Worm (Caenorhabditis elegans) whole organism, L3 larva: ENCODE measurements around the gene mrp-3.
A peak's percentile ranks its signal among the peaks of the same experiment; 100 is the strongest.

Experiments used
- R02D3.7 ChIP-seq: fragments of 150-350 bp; optimal IDR thresholded peaks from 2 replicates; lab custom pipeline; 2014; ENCODE audit warnings: missing biosample characterization, missing genetic modification characterization
- ZK546.5 ChIP-seq: sonication (generic microtip); optimal IDR thresholded peaks from 2 replicates; lab custom pipeline; 2017; ENCODE audit warnings: missing biosample characterization, missing genetic modification characterization
- ama-1 ChIP-seq: fragments of 150-350 bp; optimal IDR thresholded peaks from 2 replicates; lab custom pipeline; 2018
- ceh-28 ChIP-seq: fragments of 150-350 bp; optimal IDR thresholded peaks from 2 replicates; lab custom pipeline; 2014; ENCODE audit warnings: missing biosample characterization, missing genetic modification reagents, missing genetic modification characterization
- ceh-82 ChIP-seq: fragments of 150-350 bp; optimal IDR thresholded peaks from 2 replicates; lab custom pipeline; 2014; ENCODE audit warnings: missing biosample characterization, missing genetic modification characterization
- daf-12 ChIP-seq: fragments of 150-350 bp; optimal IDR thresholded peaks from 2 replicates; lab custom pipeline; 2014; ENCODE audit warnings: missing biosample characterization, missing genetic modification reagents, missing genetic modification characterization
- egl-27 ChIP-seq: sonication (generic microtip); optimal IDR thresholded peaks from 4 replicates; lab custom pipeline; 2017; ENCODE audit warnings: missing biosample characterization, missing genetic modification reagents, missing genetic modification characterization
- elt-1 ChIP-seq: fragments of 150-350 bp; optimal IDR thresholded peaks from 2 replicates; lab custom pipeline; 2014; ENCODE audit warnings: missing biosample characterization, missing genetic modification characterization
- elt-2 ChIP-seq: sonication (generic microtip); optimal IDR thresholded peaks from 2 replicates; lab custom pipeline; 2016; ENCODE audit warnings: missing genetic modification reagents, mild to moderate bottlenecking, missing genetic modification characterization, missing compliant biosample characterization
- eor-1 ChIP-seq, 2 experiments: fragments of 150-350 bp; optimal IDR thresholded peaks; 2 replicates each; lab custom pipeline; 2014 to 2018; ENCODE audit warnings: missing biosample characterization in 2 of 2, missing genetic modification characterization in 2 of 2
- fkh-2 ChIP-seq: fragments of 150-350 bp; optimal IDR thresholded peaks from 2 replicates; lab custom pipeline; 2014; ENCODE audit warnings: missing biosample characterization, missing genetic modification reagents, missing genetic modification characterization
- fos-1 ChIP-seq: fragments of 150-350 bp; optimal IDR thresholded peaks from 2 replicates; lab custom pipeline; 2014; ENCODE audit warnings: missing biosample characterization, missing genetic modification characterization
- jun-1 ChIP-seq: fragments of 150-350 bp; optimal IDR thresholded peaks from 2 replicates; lab custom pipeline; 2014; ENCODE audit warnings: missing biosample characterization, missing genetic modification reagents, missing genetic modification characterization
- lin-15B ChIP-seq: fragments of 150-350 bp; optimal IDR thresholded peaks from 2 replicates; lab custom pipeline; 2014; ENCODE audit warnings: missing biosample characterization, missing genetic modification characterization
- lin-39 ChIP-seq: fragments of 150-350 bp; optimal IDR thresholded peaks from 2 replicates; lab custom pipeline; 2018; ENCODE audit warnings: missing biosample characterization, missing genetic modification reagents, missing genetic modification characterization
- mml-1 ChIP-seq: fragments of 150-350 bp; sonication (generic microtip); optimal IDR thresholded peaks from 3 replicates; lab custom pipeline; 2014; ENCODE audit warnings: missing biosample characterization, missing genetic modification characterization
- nfya-1 ChIP-seq: sonication (generic microtip); optimal IDR thresholded peaks from 2 replicates; lab custom pipeline; 2017; ENCODE audit warnings: missing genetic modification characterization, mild to moderate bottlenecking, missing compliant biosample characterization, antibody characterized with exemption, moderate library complexity; ENCODE audit not compliant: insufficient read depth
- nhr-11 ChIP-seq: fragments of 150-350 bp; optimal IDR thresholded peaks from 2 replicates; lab custom pipeline; 2014; ENCODE audit warnings: missing biosample characterization, missing genetic modification characterization
- nhr-12 ChIP-seq: fragments of 150-350 bp; optimal IDR thresholded peaks from 2 replicates; lab custom pipeline; 2014; ENCODE audit warnings: missing biosample characterization, missing genetic modification characterization
- nhr-23 ChIP-seq: fragments of 150-350 bp; optimal IDR thresholded peaks from 2 replicates; lab custom pipeline; 2014; ENCODE audit warnings: missing biosample characterization, missing genetic modification reagents, missing genetic modification characterization
- nhr-25 ChIP-seq: sonication (generic microtip); optimal IDR thresholded peaks from 2 replicates; lab custom pipeline; 2017; ENCODE audit warnings: missing biosample characterization, missing genetic modification characterization
- nhr-28 ChIP-seq: fragments of 150-350 bp; optimal IDR thresholded peaks from 2 replicates; lab custom pipeline; 2014; ENCODE audit warnings: missing biosample characterization, missing genetic modification characterization
- nhr-43 ChIP-seq: sonication (generic microtip); optimal IDR thresholded peaks from 2 replicates; lab custom pipeline; 2016; ENCODE audit warnings: mild to moderate bottlenecking, missing genetic modification characterization, missing compliant biosample characterization; ENCODE audit not compliant: poor library complexity, severe bottlenecking
- nhr-67 ChIP-seq: fragments of 150-350 bp; optimal IDR thresholded peaks from 2 replicates; lab custom pipeline; 2014; ENCODE audit warnings: missing biosample characterization, missing genetic modification characterization
- nhr-76 ChIP-seq: fragments of 150-350 bp; sonication (generic microtip); optimal IDR thresholded peaks from 5 replicates; lab custom pipeline; 2014; ENCODE audit warnings: missing biosample characterization, missing genetic modification characterization
- nhr-77 ChIP-seq: fragments of 150-350 bp; optimal IDR thresholded peaks from 2 replicates; lab custom pipeline; 2014; ENCODE audit warnings: missing biosample characterization, missing genetic modification characterization
- pha-4 ChIP-seq: fragments of 150-350 bp; optimal IDR thresholded peaks from 2 replicates; lab custom pipeline; 2014; ENCODE audit warnings: missing biosample characterization, missing genetic modification reagents, missing genetic modification characterization
- pqm-1 ChIP-seq: fragments of 150-350 bp; optimal IDR thresholded peaks from 2 replicates; lab custom pipeline; 2017; ENCODE audit warnings: missing biosample characterization, missing genetic modification characterization, inconsistent platforms
- sea-2 ChIP-seq: fragments of 150-350 bp; sonication (generic microtip); optimal IDR thresholded peaks from 4 replicates; lab custom pipeline; 2014; ENCODE audit warnings: missing biosample characterization, missing genetic modification reagents, missing genetic modification characterization
- snpc-4 ChIP-seq: fragments of 150-350 bp; optimal IDR thresholded peaks from 2 replicates; lab custom pipeline; 2014; ENCODE audit warnings: missing biosample characterization, missing genetic modification characterization
- tbx-2 ChIP-seq: sonication (generic microtip); optimal IDR thresholded peaks from 2 replicates; lab custom pipeline; 2016; ENCODE audit warnings: mild to moderate bottlenecking, missing genetic modification characterization, missing compliant biosample characterization
- unc-39 ChIP-seq: sonication (generic microtip); optimal IDR thresholded peaks from 4 replicates; lab custom pipeline; 2017; ENCODE audit warnings: missing biosample characterization, missing genetic modification characterization
- unc-62 ChIP-seq: fragments of 150-350 bp; sonication (generic microtip); optimal IDR thresholded peaks from 4 replicates; lab custom pipeline; 2014; ENCODE audit warnings: missing biosample characterization, missing genetic modification reagents, missing genetic modification characterization
- zag-1 ChIP-seq: fragments of 150-350 bp; optimal IDR thresholded peaks from 2 replicates; lab custom pipeline; 2014; ENCODE audit warnings: missing biosample characterization, missing genetic modification characterization
- ztf-4 ChIP-seq: fragments of 150-350 bp; optimal IDR thresholded peaks from 2 replicates; lab custom pipeline; 2014; ENCODE audit warnings: missing biosample characterization, missing genetic modification characterization

The mrp-3 gene

DNA sequence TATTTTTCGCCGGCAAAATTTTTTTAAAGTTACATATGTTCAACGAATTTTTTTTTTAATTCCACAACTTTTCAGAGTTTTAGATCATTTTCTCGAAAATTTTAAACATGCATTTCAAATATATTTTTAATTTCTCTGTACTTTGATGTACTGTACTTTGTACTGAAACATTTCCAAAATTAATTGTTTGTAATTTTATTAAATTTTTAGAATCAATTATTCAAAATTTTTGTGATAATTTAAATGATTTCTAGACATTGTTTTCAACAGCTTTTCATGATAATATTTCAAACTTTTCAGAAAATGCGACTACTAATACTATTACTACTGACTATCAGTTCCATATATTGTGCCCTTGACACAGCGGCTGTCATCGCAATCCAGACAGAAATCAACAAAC lies 4.6 kb upstream of the mrp-3 start, which contains the start of gene mec-5:
TSS of gene mec-5 (plus strand) at position 301 of the 400 bp plus-strand sequence.
- TF ChIP-seq nhr-11 (tag; lab: Kevin White, UChicago): no peak
- TF ChIP-seq ZK546.5 (tag; lab: Kevin White, UChicago): no peak
- TF ChIP-seq nhr-25 (tag; lab: Kevin White, UChicago): no peak
- TF ChIP-seq lin-39: no peak
- no peak for TF ChIP-seq pqm-1 (tag; lab: Kevin White, UChicago)
- no peak for TF ChIP-seq nhr-76
- no peak for TF ChIP-seq unc-62
- no peak for TF ChIP-seq sea-2 (GFP tag; lab: Kevin White, UChicago)
- no peak for TF ChIP-seq tbx-2
- TF ChIP-seq R02D3.7 (tag; lab: Kevin White, UChicago): no peak
- no peak for TF ChIP-seq fos-1 (tag; lab: Kevin White, UChicago)
- no peak for TF ChIP-seq ceh-28 (tag; lab: Kevin White, UChicago)
- TF ChIP-seq ztf-4 (tag; lab: Kevin White, UChicago): no peak
- no peak for TF ChIP-seq jun-1
- TF ChIP-seq nhr-77 (tag; lab: Kevin White, UChicago): no peak
- no peak for TF ChIP-seq mml-1 (tag; lab: Kevin White, UChicago)
- no peak for TF ChIP-seq fkh-2 (tag; lab: Kevin White, UChicago)
- TF ChIP-seq ceh-82: no peak
- TF ChIP-seq zag-1 (tag; lab: Kevin White, UChicago): no peak

DNA sequence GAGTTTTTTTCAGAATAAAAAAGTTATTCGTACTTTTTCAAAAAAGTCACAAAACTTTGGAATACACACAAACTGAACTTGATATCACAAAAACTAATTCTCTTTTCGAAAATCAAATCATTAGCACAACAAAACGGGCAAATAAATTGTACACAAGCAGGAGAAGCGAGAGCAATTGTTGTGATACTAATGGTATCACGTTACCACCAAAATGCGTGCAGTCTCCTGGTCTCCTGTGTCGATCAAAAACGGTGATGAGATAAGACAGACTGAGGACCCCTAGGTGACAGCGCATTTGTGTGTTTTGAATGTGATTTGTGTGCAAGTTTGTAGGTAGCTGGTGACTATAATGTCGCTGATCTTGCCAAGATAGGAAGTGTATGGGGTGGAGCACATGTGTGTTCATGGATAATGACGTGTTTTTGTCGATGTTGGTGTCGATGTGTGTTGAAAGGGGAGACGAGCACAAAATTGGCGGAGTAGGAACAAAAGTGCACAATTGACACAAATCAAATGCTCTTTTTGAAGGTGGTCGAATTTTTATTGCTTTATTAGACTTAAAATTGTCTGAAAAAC lies 723 bp upstream of the mrp-3 start:
- TF ChIP-seq nhr-25 (tag; lab: Kevin White, UChicago): no peak
- TF ChIP-seq pqm-1 (tag; lab: Kevin White, UChicago): peak; percentile 86
- no peak for TF ChIP-seq elt-1 (tag; lab: Kevin White, UChicago)
- peak; percentile 64 for TF ChIP-seq pha-4 (tag; lab: Kevin White, UChicago)
- peak; percentile 30 for TF ChIP-seq jun-1
- TF ChIP-seq unc-39: no peak
- TF ChIP-seq ceh-28 (tag; lab: Kevin White, UChicago): no peak
- TF ChIP-seq elt-2 (tag; lab: Kevin White, UChicago): peak; percentile 84

- TF ChIP-seq pqm-1 (tag; lab: Kevin White, UChicago) (no peak), elt-1 (tag; lab: Kevin White, UChicago) (no peak), daf-12 (tag; lab: Kevin White, UChicago) (no peak), unc-62 (no peak)
Measured at ce11 chrX:15937854-15938253, 1.3 kb downstream of the mrp-3 start.

DNA sequence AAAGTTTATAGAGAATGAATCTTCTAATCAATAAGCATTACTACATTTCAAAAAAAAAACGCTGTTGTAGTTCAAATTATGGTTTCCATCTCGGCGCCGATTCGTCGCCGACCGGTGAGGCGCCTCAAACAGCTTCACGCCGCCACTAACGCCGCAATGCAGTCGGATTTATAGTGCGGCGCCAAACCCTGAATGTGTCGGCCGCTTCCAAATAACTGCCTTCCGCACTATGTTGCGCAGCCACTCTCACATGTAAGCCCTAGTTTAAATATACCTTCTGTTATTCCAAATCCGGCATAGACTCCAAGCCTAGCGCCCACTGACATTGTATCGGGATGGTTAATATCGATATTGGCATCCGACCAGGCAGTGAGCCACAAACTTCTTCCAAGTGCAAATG lies 6.3 kb downstream of the mrp-3 start:
- TF ChIP-seq snpc-4 (peak; percentile 22), lin-15B (tag; lab: Kevin White, UChicago) (no peak)

DNA sequence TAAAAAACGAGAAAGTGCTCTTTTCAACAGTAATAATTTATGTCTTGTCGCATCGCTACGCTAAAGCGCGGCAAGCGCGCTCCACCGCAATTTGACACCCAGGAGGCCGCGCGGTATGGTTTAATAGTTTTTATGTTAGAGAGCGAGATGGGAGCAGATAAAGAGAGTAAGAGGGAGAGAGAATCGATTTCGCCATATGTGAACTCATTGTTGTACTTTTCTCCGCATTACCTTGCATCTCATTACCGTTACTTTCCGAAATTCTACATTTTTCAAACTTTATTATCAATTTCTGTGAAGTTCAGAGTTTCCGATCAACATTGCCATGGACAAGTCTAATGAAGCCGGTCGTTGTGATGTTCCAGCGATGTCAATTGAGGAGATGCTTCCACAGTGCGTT lies 15.7 kb downstream of the mrp-3 start, which contains the start of gene F31B9.3:
TSS of gene F31B9.3 (plus strand) at position 301 of the 400 bp plus-strand sequence.
- TF ChIP-seq nhr-28 (tag; lab: Kevin White, UChicago) (no peak), jun-1 (no peak), nhr-76 (no peak), sea-2 (GFP tag; lab: Kevin White, UChicago) (no peak), unc-39 (no peak), snpc-4 (no peak), unc-62 (no peak), lin-15B (tag; lab: Kevin White, UChicago) (no peak), nhr-12 (no peak), nhr-43 (no peak), ama-1 (lab: Kevin White, UChicago) (no peak), egl-27 (tag; lab: Kevin White, UChicago) (no peak), pqm-1 (tag; lab: Kevin White, UChicago) (no peak), nhr-67 (no peak), lin-39 (no peak), zag-1 (tag; lab: Kevin White, UChicago) (no peak), nhr-23 (tag; lab: Kevin White, UChicago) (no peak), elt-1 (tag; lab: Kevin White, UChicago) (no peak)

- TF ChIP-seq elt-1 (tag; lab: Kevin White, UChicago): no peak
- TF ChIP-seq unc-39: no peak
- TF ChIP-seq eor-1 (tag; optimal IDR thresholded peaks at IDR 0.05; lab: Kevin White, UChicago): no peak
- TF ChIP-seq nfya-1 (tag; lab: Kevin White, UChicago): no peak
Measured at ce11 chrX:15919372-15919771, 19.8 kb downstream of the mrp-3 start, which contains the start of gene F31B9.7. Gene F31B9.7 (plus strand): TSS chrX:15919672.
